Fruit fly (Drosophila melanogaster) whole organism, adult: Measurements from ENCODE around the gene Mul1.

Experiments used
- CG11617 ChIP-seq: fragments of 200-800 bp; sonication (Bioruptor generic); optimal IDR thresholded peaks from 2 replicates; lab custom pipeline; 2017; ENCODE audit warnings: mild to moderate bottlenecking, missing biosample characterization, missing genetic modification reagents, missing genetic modification characterization
- CG12768 ChIP-seq: fragments of 200-800 bp; sonication (Bioruptor generic); optimal IDR thresholded peaks from 2 replicates; lab custom pipeline; 2017; ENCODE audit warnings: missing biosample characterization, missing genetic modification characterization, mild to moderate bottlenecking, moderate library complexity, missing genetic modification reagents
- CG14711 ChIP-seq: fragments of 200-800 bp; sonication (Bioruptor generic); optimal IDR thresholded peaks from 2 replicates; lab custom pipeline; 2018; ENCODE audit warnings: missing biosample characterization, mild to moderate bottlenecking, missing genetic modification characterization, moderate library complexity
- CG1620 ChIP-seq: fragments of 200-800 bp; sonication (Bioruptor generic); optimal IDR thresholded peaks from 2 replicates; lab custom pipeline; 2016; ENCODE audit warnings: missing biosample characterization, missing genetic modification characterization
- CG33017 ChIP-seq: fragments of 200-800 bp; sonication (Bioruptor generic); optimal IDR thresholded peaks from 2 replicates; lab custom pipeline; 2018; ENCODE audit warnings: missing biosample characterization, mild to moderate bottlenecking, missing genetic modification characterization, moderate library complexity
- CG5204 ChIP-seq: fragments of 200-800 bp; sonication (Bioruptor generic); optimal IDR thresholded peaks from 2 replicates; lab custom pipeline; 2016; ENCODE audit warnings: missing biosample characterization, missing genetic modification characterization
- CG7045 ChIP-seq: fragments of 200-800 bp; sonication (Bioruptor generic); optimal IDR thresholded peaks from 2 replicates; lab custom pipeline; 2017; ENCODE audit warnings: missing biosample characterization, mild to moderate bottlenecking, missing genetic modification characterization
- CG7101 ChIP-seq: fragments of 200-800 bp; sonication (Bioruptor generic); optimal IDR thresholded peaks from 2 replicates; lab custom pipeline; 2018; ENCODE audit warnings: missing biosample characterization, mild to moderate bottlenecking, missing genetic modification characterization, moderate library complexity
- Clk ChIP-seq: fragments of 200-800 bp; sonication (Bioruptor generic); optimal IDR thresholded peaks from 2 replicates; lab custom pipeline; 2017; ENCODE audit warnings: missing biosample characterization, missing genetic modification characterization
- Hr96 ChIP-seq: fragments of 200-800 bp; sonication (Bioruptor generic); optimal IDR thresholded peaks from 2 replicates; lab custom pipeline; 2016; ENCODE audit warnings: missing biosample characterization, missing genetic modification characterization
- Mnt ChIP-seq: fragments of 200-800 bp; sonication (Bioruptor generic); optimal IDR thresholded peaks from 2 replicates; lab custom pipeline; 2016; ENCODE audit warnings: missing biosample characterization, mild to moderate bottlenecking, missing genetic modification characterization
- bab1 ChIP-seq: fragments of 200-800 bp; sonication (Bioruptor generic); optimal IDR thresholded peaks from 3 replicates; lab custom pipeline; 2019; ENCODE audit warnings: missing biosample characterization, mild to moderate bottlenecking, missing genetic modification characterization, moderate library complexity
- cic ChIP-seq: fragments of 200-800 bp; sonication (Bioruptor generic); optimal IDR thresholded peaks from 2 replicates; lab custom pipeline; 2017; ENCODE audit warnings: missing biosample characterization, mild to moderate bottlenecking, missing genetic modification characterization, moderate library complexity
- cnc ChIP-seq, 2 experiments: fragments of >200 bp; optimal IDR thresholded peaks; 2 replicates each; lab custom pipeline; 2017
- kay ChIP-seq: fragments of 200-800 bp; sonication (Bioruptor generic); peaks from one replicate; lab custom pipeline; 2016; ENCODE audit warnings: missing biosample characterization, missing genetic modification characterization, borderline replicate concordance
- ovo ChIP-seq: fragments of 200-800 bp; sonication (Bioruptor generic); optimal IDR thresholded peaks from 2 replicates; lab custom pipeline; 2016; ENCODE audit warnings: missing biosample characterization, missing genetic modification characterization
- pad ChIP-seq: fragments of 200-800 bp; sonication (Bioruptor generic); optimal IDR thresholded peaks from 3 replicates; lab custom pipeline; 2017; ENCODE audit warnings: missing biosample characterization, missing genetic modification characterization, mild to moderate bottlenecking, moderate library complexity, missing genetic modification reagents
- tj ChIP-seq: fragments of 200-800 bp; sonication (Bioruptor generic); optimal IDR thresholded peaks from 3 replicates; lab custom pipeline; 2017; ENCODE audit warnings: missing biosample characterization, mild to moderate bottlenecking, missing genetic modification characterization, moderate library complexity
- toe ChIP-seq: fragments of 200-800 bp; sonication (Bioruptor generic); optimal IDR thresholded peaks from 2 replicates; lab custom pipeline; 2016; ENCODE audit warnings: missing biosample characterization, missing genetic modification characterization

Gene Mul1

dm6 chr3L:4072717-4073116 is 51.5 kb downstream of the Mul1 start:
- TF ChIP-seq CG11617 (GFP tag; lab: Kevin White, UChicago) (no peak), cic (GFP tag; lab: Kevin White, UChicago) (no peak), Mnt (GFP tag; lab: Kevin White, UChicago) (no peak), Clk (GFP tag; lab: Kevin White, UChicago) (no peak), kay (no peak), tj (no peak), cnc (optimal IDR thresholded peaks at IDR 0.05; lab: Kevin White, UChicago) (no peak), Hr96 (GFP tag; lab: Kevin White, UChicago) (no peak), CG1620 (GFP tag; lab: Kevin White, UChicago) (no peak), CG5204 (GFP tag; lab: Kevin White, UChicago) (no peak), CG12768 (GFP tag; lab: Kevin White, UChicago) (no peak), ovo (GFP tag; lab: Kevin White, UChicago) (no peak), CG7101 (tag; lab: Kevin White, UChicago) (no peak), pad (GFP tag; lab: Kevin White, UChicago) (no peak), toe (GFP tag; lab: Kevin White, UChicago) (no peak), CG33017 (tag; lab: Kevin White, UChicago) (no peak), CG7045 (GFP tag; lab: Kevin White, UChicago) (no peak), bab1 (GFP tag; lab: Kevin White, UChicago) (no peak), CG14711 (tag; lab: Kevin White, UChicago) (no peak)
